Fruit fly (Drosophila melanogaster) whole organism, embryonic: Measurements from ENCODE around the gene fwd.

Experiments
- CG11504 ChIP-seq: fragments of 200-800 bp; sonication (Bioruptor generic); optimal IDR thresholded peaks from 3 replicates; lab custom pipeline; 2019; ENCODE audit warnings: missing biosample characterization, mild to moderate bottlenecking, missing genetic modification characterization, moderate library complexity
- CG11696 ChIP-seq: fragments of 200-800 bp; sonication (Bioruptor generic); IDR thresholded peaks from 2 replicates; pipeline ENCODE4 v1.3.6; 2022; ENCODE audit warnings: missing biosample characterization, missing genetic modification characterization
- CG12071 ChIP-seq: fragments of 200-800 bp; sonication (Bioruptor generic); optimal IDR thresholded peaks from 3 replicates; lab custom pipeline; 2018; ENCODE audit warnings: missing biosample characterization, mild to moderate bottlenecking, missing genetic modification characterization
- CG12155 ChIP-seq: fragments of 200-800 bp; sonication (Bioruptor generic); optimal IDR thresholded peaks from 3 replicates; lab custom pipeline; 2016; ENCODE audit warnings: missing biosample characterization, missing genetic modification characterization
- CG12299 ChIP-seq: fragments of 200-800 bp; sonication (Bioruptor generic); optimal IDR thresholded peaks from 2 replicates; lab custom pipeline; 2018; ENCODE audit warnings: missing biosample characterization, mild to moderate bottlenecking, missing genetic modification characterization
- CG15269 ChIP-seq: fragments of 200-800 bp; sonication (Bioruptor generic); optimal IDR thresholded peaks from 2 replicates; lab custom pipeline; 2018; ENCODE audit warnings: missing biosample characterization, mild to moderate bottlenecking, missing genetic modification characterization, moderate library complexity
- CG17328 ChIP-seq: fragments of 200-800 bp; sonication (Bioruptor generic); IDR thresholded peaks from 2 replicates; pipeline ENCODE4 v1.3.6; 2022; ENCODE audit warnings: missing biosample characterization, missing genetic modification characterization
- CG17385 ChIP-seq: fragments of 200-800 bp; sonication (Bioruptor generic); optimal IDR thresholded peaks from 3 replicates; lab custom pipeline; 2018; ENCODE audit warnings: missing biosample characterization, mild to moderate bottlenecking, missing genetic modification characterization
- CG17829 ChIP-seq: fragments of 200-800 bp; optimal IDR thresholded peaks from 2 replicates; lab custom pipeline; 2019; ENCODE audit warnings: missing biosample characterization, mild to moderate bottlenecking, missing genetic modification characterization, moderate library complexity
- CG18476 ChIP-seq: fragments of 200-800 bp; sonication (Bioruptor generic); optimal IDR thresholded peaks from 2 replicates; lab custom pipeline; 2016; ENCODE audit warnings: missing biosample characterization, mild to moderate bottlenecking, missing genetic modification characterization
- CG5245 ChIP-seq: fragments of 200-800 bp; sonication (Bioruptor generic); optimal IDR thresholded peaks from 3 replicates; lab custom pipeline; 2016; ENCODE audit warnings: missing biosample characterization, missing genetic modification characterization
- CG6791 ChIP-seq: fragments of 200-800 bp; sonication (Bioruptor generic); IDR thresholded peaks from 3 replicates; pipeline ENCODE4 v1.3.6; 2022; ENCODE audit warnings: missing biosample characterization, missing genetic modification characterization; ENCODE audit not compliant: partially characterized antibody
- CG7271 ChIP-seq: fragments of 200-800 bp; sonication (Bioruptor generic); optimal IDR thresholded peaks from 2 replicates; lab custom pipeline; 2018; ENCODE audit warnings: missing biosample characterization, mild to moderate bottlenecking, missing genetic modification characterization, moderate library complexity
- CG7556 ChIP-seq: fragments of 200-800 bp; sonication (Bioruptor generic); optimal IDR thresholded peaks from 2 replicates; lab custom pipeline; 2017; ENCODE audit warnings: missing biosample characterization, mild to moderate bottlenecking, missing genetic modification characterization
- CHES-1-like ChIP-seq: fragments of 200-800 bp; sonication (Bioruptor generic); optimal IDR thresholded peaks from 2 replicates; lab custom pipeline; 2016; ENCODE audit warnings: missing biosample characterization, missing genetic modification characterization
- Dbx ChIP-seq: fragments of 200-800 bp; sonication (Bioruptor generic); IDR thresholded peaks from 3 replicates; pipeline ENCODE4 v1.3.6; 2022; ENCODE audit warnings: missing biosample characterization, missing genetic modification characterization
- Dp ChIP-seq: fragments of 200-800 bp; sonication (Bioruptor generic); optimal IDR thresholded peaks from 2 replicates; lab custom pipeline; 2018; ENCODE audit warnings: missing biosample characterization, mild to moderate bottlenecking, missing genetic modification characterization, moderate library complexity
- E2f2 ChIP-seq: fragments of 200-800 bp; sonication (Bioruptor generic); IDR thresholded peaks from 2 replicates; pipeline ENCODE4 v1.3.6; 2022; ENCODE audit warnings: missing biosample characterization, missing genetic modification characterization
- Hsf ChIP-seq: fragments of 200-800 bp; sonication (Bioruptor generic); optimal IDR thresholded peaks from 3 replicates; lab custom pipeline; 2016; ENCODE audit warnings: missing biosample characterization, missing genetic modification characterization
- Med ChIP-seq: fragments of 200-800 bp; sonication (Bioruptor generic); peaks from one replicate; lab custom pipeline; 2016; ENCODE audit warnings: missing biosample characterization, missing genetic modification characterization, mild to moderate bottlenecking, inconsistent platforms, moderate library complexity
- Nf-YC ChIP-seq: fragments of 200-800 bp; optimal IDR thresholded peaks from 3 replicates; lab custom pipeline; 2019; ENCODE audit warnings: missing biosample characterization, mild to moderate bottlenecking, missing genetic modification characterization, moderate library complexity
- Ravus ChIP-seq: fragments of 200-800 bp; sonication (Bioruptor generic); IDR thresholded peaks from 2 replicates; pipeline ENCODE4 v1.3.6; 2022; ENCODE audit warnings: missing biosample characterization, missing genetic modification characterization
- Rfx ChIP-seq: fragments of 200-800 bp; sonication (Bioruptor generic); IDR thresholded peaks from 2 replicates; pipeline ENCODE4 v1.3.6; 2022; ENCODE audit warnings: missing biosample characterization, missing genetic modification characterization
- Scr ChIP-seq: fragments of 200-800 bp; sonication (Bioruptor generic); IDR thresholded peaks from 2 replicates; pipeline ENCODE4 v1.3.6; 2022; ENCODE audit warnings: missing biosample characterization, missing genetic modification characterization; ENCODE audit not compliant: partially characterized antibody
- al ChIP-seq: fragments of 200-800 bp; sonication (Bioruptor generic); IDR thresholded peaks from 2 replicates; pipeline ENCODE4 v1.3.6; 2022; ENCODE audit warnings: missing biosample characterization, missing genetic modification characterization
- bbx ChIP-seq: fragments of 200-800 bp; sonication (Bioruptor generic); IDR thresholded peaks from 2 replicates; pipeline ENCODE4 v1.3.6; 2022; ENCODE audit warnings: missing biosample characterization, missing genetic modification characterization; ENCODE audit not compliant: partially characterized antibody
- cg ChIP-seq: fragments of 200-800 bp; sonication (Bioruptor generic); optimal IDR thresholded peaks from 3 replicates; lab custom pipeline; 2019; ENCODE audit warnings: missing biosample characterization, mild to moderate bottlenecking, missing genetic modification characterization, moderate library complexity
- chinmo ChIP-seq: fragments of 200-800 bp; sonication (Bioruptor generic); IDR thresholded peaks from 4 replicates; pipeline ENCODE4 v1.3.6; 2022; ENCODE audit warnings: missing biosample characterization, missing genetic modification characterization; ENCODE audit not compliant: partially characterized antibody
- chm ChIP-seq: fragments of 200-800 bp; sonication (Bioruptor generic); IDR thresholded peaks from 2 replicates; pipeline ENCODE4 v1.3.6; 2022; ENCODE audit warnings: missing biosample characterization, missing genetic modification characterization
- ci ChIP-seq: fragments of 200-800 bp; sonication (Bioruptor generic); IDR thresholded peaks from 3 replicates; pipeline ENCODE4 v1.3.6; 2022; ENCODE audit warnings: missing biosample characterization, missing genetic modification characterization
- da ChIP-seq: fragments of 200-800 bp; sonication (Bioruptor generic); optimal IDR thresholded peaks from 2 replicates; lab custom pipeline; 2016; ENCODE audit warnings: missing biosample characterization, missing genetic modification characterization
- insv ChIP-seq, 2 experiments: fragments of 200-800 bp; sonication (Bioruptor generic); optimal IDR thresholded peaks; 3 replicates each; lab custom pipeline; 2016 to 2018; ENCODE audit warnings: missing biosample characterization in 2 of 2, missing genetic modification characterization in 2 of 2
- inv ChIP-seq: fragments of 200-800 bp; sonication (Bioruptor generic); IDR thresholded peaks from 2 replicates; pipeline ENCODE4 v1.3.6; 2022; ENCODE audit warnings: missing biosample characterization, missing genetic modification characterization; ENCODE audit not compliant: partially characterized antibody
- nerfin-1 ChIP-seq: fragments of 200-800 bp; sonication (Bioruptor generic); optimal IDR thresholded peaks from 3 replicates; lab custom pipeline; 2019; ENCODE audit warnings: missing biosample characterization, mild to moderate bottlenecking, missing genetic modification characterization, moderate library complexity
- otp ChIP-seq: fragments of 200-800 bp; sonication (Bioruptor generic); IDR thresholded peaks from 3 replicates; pipeline ENCODE4, ENCODE4 v1.3.6; 2022; ENCODE audit warnings: missing biosample characterization, missing genetic modification characterization
- pita ChIP-seq: fragments of 200-800 bp; sonication (Bioruptor generic); optimal IDR thresholded peaks from 2 replicates; lab custom pipeline; 2017; ENCODE audit warnings: missing biosample characterization, mild to moderate bottlenecking, missing genetic modification characterization
- pum ChIP-seq: fragments of 200-800 bp; sonication (Bioruptor generic); optimal IDR thresholded peaks from 2 replicates; lab custom pipeline; 2016; ENCODE audit warnings: missing biosample characterization, missing genetic modification characterization
- salm ChIP-seq: fragments of 200-800 bp; sonication (Bioruptor generic); optimal IDR thresholded peaks from 2 replicates; lab custom pipeline; 2018; ENCODE audit warnings: missing biosample characterization, mild to moderate bottlenecking, missing genetic modification characterization
- schlank ChIP-seq: fragments of 200-800 bp; sonication (Bioruptor generic); optimal IDR thresholded peaks from 2 replicates; lab custom pipeline; 2018; ENCODE audit warnings: missing biosample characterization, mild to moderate bottlenecking, missing genetic modification characterization
- sna ChIP-seq: fragments of 200-800 bp; sonication (Bioruptor generic); IDR thresholded peaks from 2 replicates; pipeline ENCODE4 v1.3.6; 2022; ENCODE audit warnings: missing biosample characterization, missing genetic modification characterization; ENCODE audit not compliant: partially characterized antibody
- sqz ChIP-seq: fragments of 200-800 bp; sonication (Bioruptor generic); optimal IDR thresholded peaks from 3 replicates; lab custom pipeline; 2018; ENCODE audit warnings: missing biosample characterization, mild to moderate bottlenecking, missing genetic modification characterization
- tin ChIP-seq: fragments of 200-800 bp; sonication (Bioruptor generic); optimal IDR thresholded peaks from 3 replicates; lab custom pipeline; 2016; ENCODE audit warnings: missing biosample characterization, missing genetic modification characterization
- trem ChIP-seq: fragments of 200-800 bp; optimal IDR thresholded peaks from 3 replicates; lab custom pipeline; 2019; ENCODE audit warnings: missing biosample characterization, mild to moderate bottlenecking, missing genetic modification characterization, moderate library complexity
- unpg ChIP-seq: fragments of 200-800 bp; sonication (Bioruptor generic); optimal IDR thresholded peaks from 3 replicates; lab custom pipeline; 2018; ENCODE audit warnings: missing biosample characterization, mild to moderate bottlenecking, missing genetic modification characterization, moderate library complexity
- zen2 ChIP-seq: fragments of 200-800 bp; sonication (Bioruptor generic); IDR thresholded peaks from 3 replicates; pipeline ENCODE4 v1.3.6; 2022; ENCODE audit warnings: missing biosample characterization, missing genetic modification characterization; ENCODE audit not compliant: partially characterized antibody

Gene fwd

dm6 chr3L:274855-275254 is 44.8 kb downstream of the fwd start, which contains the start of gene ttm2:
TSS of gene ttm2 (plus strand) at chr3L:275155.
- no peak for TF ChIP-seq CG17385 (GFP tag; lab: Kevin White, UChicago)
- no peak for TF ChIP-seq CG15269 (tag; lab: Kevin White, UChicago)
- no peak for TF ChIP-seq CG12155 (GFP tag; lab: Kevin White, UChicago)
- no peak for TF ChIP-seq CG12071
- TF ChIP-seq insv (GFP tag; optimal IDR thresholded peaks at IDR 0.05; lab: Kevin White, UChicago) = no peak
- TF ChIP-seq Ravus (GFP tag; lab: Robert Waterston, UW) = no peak
- TF ChIP-seq da (GFP tag; lab: Kevin White, UChicago) = no peak
- TF ChIP-seq schlank = no peak
- no peak for TF ChIP-seq chm (GFP tag; lab: Robert Waterston, UW)
- TF ChIP-seq pita (GFP tag; lab: Kevin White, UChicago) = no peak
- TF ChIP-seq pum (GFP tag; lab: Kevin White, UChicago) = no peak
- no peak for TF ChIP-seq CG11696
- no peak for TF ChIP-seq CHES-1-like (GFP tag; lab: Kevin White, UChicago)
- TF ChIP-seq E2f2 (GFP tag; lab: Robert Waterston, UW) = no peak
- TF ChIP-seq CG6791 (GFP tag; lab: Robert Waterston, UW) = no peak
- TF ChIP-seq sqz (GFP tag; lab: Kevin White, UChicago) = no peak
- no peak for TF ChIP-seq trem (tag; lab: Kevin White, UChicago)
- TF ChIP-seq al = no peak
- TF ChIP-seq Rfx (GFP tag; lab: Robert Waterston, UW) = no peak
- TF ChIP-seq CG5245 (GFP tag; lab: Kevin White, UChicago) = no peak
- TF ChIP-seq, all 482 proteins: peak for 0

dm6 chr3L:273291-273690 is 46.4 kb downstream of the fwd start, which contains the start of gene CG32845:
TSS of gene CG32845 (minus strand) at chr3L:273391.
- TF ChIP-seq CG7271 (tag; lab: Kevin White, UChicago) (no peak), Med (peak; percentile 0)

dm6 chr3L:271501-272249 is 48.0 kb downstream of the fwd start:
- TF ChIP-seq inv (GFP tag; lab: Robert Waterston, UW) (0 out of 2 replicates have a peak, but pooled peaks have one; percentile 22), Dp (GFP tag; lab: Kevin White, UChicago) (no peak), CG12299 (tag; lab: Kevin White, UChicago) (peak; percentile 8), sna (GFP tag; lab: Robert Waterston, UW) (0 out of 2 replicates have a peak, but pooled peaks have one; percentile 46), otp (0 out of 3 replicates have a peak, but pooled peaks have one; percentile 30), nerfin-1 (peak; percentile 78), Med (peak; percentile 72), tin (GFP tag; lab: Kevin White, UChicago) (no peak), zen2 (peak; percentile 57; the same call in 2 of the 3 replicates), CG18476 (GFP tag; lab: Kevin White, UChicago) (no peak), ci (GFP tag; lab: Robert Waterston, UW) (peak; percentile 77; the same call in 2 of the 3 replicates), Rfx (GFP tag; lab: Robert Waterston, UW) (peak; percentile 30; the same call in 1 of the 2 replicates), chinmo (peak; percentile 92; the same call in 3 of the 4 replicates), Hsf (GFP tag; lab: Kevin White, UChicago) (no peak), CG7556 (GFP tag; lab: Kevin White, UChicago) (peak; percentile 3), Nf-YC (tag; lab: Kevin White, UChicago) (peak; percentile 13), bbx (GFP tag; lab: Robert Waterston, UW) (peak; percentile 78), cg (peak; percentile 25), Dbx (GFP tag; lab: Robert Waterston, UW) (0 out of 3 replicates have a peak, but pooled peaks have one; percentile 28), CG11504 (tag; lab: Kevin White, UChicago) (peak; percentile 3), CG17829 (tag; lab: Kevin White, UChicago) (peak; percentile 2), Scr (peak; percentile 57), unpg (no peak), CG17328 (GFP tag; lab: Robert Waterston, UW) (no peak), salm (tag; lab: Kevin White, UChicago) (no peak)
